Worm (Caenorhabditis elegans) whole organism, young adult: ENCODE measurements around the gene ndub-8.

Experiments used
- B0035.1 ChIP-seq: sonication (generic microtip); optimal IDR thresholded peaks from 2 replicates; lab custom pipeline; 2016; ENCODE audit warnings: missing genetic modification characterization, mild to moderate bottlenecking, missing compliant biosample characterization, missing genotype, missing genetic modification reagents
- B0261.1 ChIP-seq: sonication (generic microtip); optimal IDR thresholded peaks from 2 replicates; lab custom pipeline; 2016; ENCODE audit warnings: mild to moderate bottlenecking, missing genetic modification characterization, moderate library complexity, missing compliant biosample characterization
- F22D6.2 ChIP-seq: sonication (generic microtip); optimal IDR thresholded peaks from 2 replicates; lab custom pipeline; 2016; ENCODE audit warnings: mild to moderate bottlenecking, missing genetic modification characterization, missing compliant biosample characterization
- F23B12.7 ChIP-seq: sonication (generic microtip); optimal IDR thresholded peaks from 2 replicates; lab custom pipeline; 2017; ENCODE audit warnings: missing genetic modification characterization, mild to moderate bottlenecking, missing compliant biosample characterization, antibody characterized with exemption, moderate library complexity; ENCODE audit not compliant: insufficient read depth
- F33H1.4 ChIP-seq: fragments of 200-800 bp; sonication (Bioruptor generic); IDR thresholded peaks from 2 replicates; pipeline ENCODE4 v1.3.6; 2022; ENCODE audit warnings: missing genetic modification reagents, missing genetic modification characterization, missing compliant biosample characterization
- F49E8.2 ChIP-seq: sonication (generic microtip); optimal IDR thresholded peaks from 3 replicates; lab custom pipeline; 2017; ENCODE audit warnings: missing genetic modification characterization, mild to moderate bottlenecking, missing compliant biosample characterization, antibody characterized with exemption, moderate library complexity; ENCODE audit not compliant: insufficient read depth
- F52B5.7 ChIP-seq: sonication (generic microtip); optimal IDR thresholded peaks from 2 replicates; lab custom pipeline; 2016; ENCODE audit warnings: mild to moderate bottlenecking, missing genetic modification characterization, missing compliant biosample characterization
- F57A8.1 ChIP-seq: fragments of 200-800 bp; sonication (Bioruptor generic); optimal IDR thresholded peaks from 2 replicates; lab custom pipeline; 2018; ENCODE audit warnings: mild to moderate bottlenecking, missing genetic modification characterization, moderate library complexity, missing compliant biosample characterization
- F57C9.4 ChIP-seq: sonication (generic microtip); optimal IDR thresholded peaks from 2 replicates; lab custom pipeline; 2017; ENCODE audit warnings: mild to moderate bottlenecking, missing genetic modification characterization, missing compliant biosample characterization
- K11D2.4 ChIP-seq: fragments of 200-800 bp; sonication (Bioruptor generic); IDR thresholded peaks from 2 replicates; pipeline ENCODE4 v1.3.6; 2022; ENCODE audit warnings: missing genetic modification reagents, missing genetic modification characterization, missing compliant biosample characterization
- T26A5.8 ChIP-seq: sonication (generic microtip); optimal IDR thresholded peaks from 2 replicates; lab custom pipeline; 2016; ENCODE audit warnings: missing genetic modification characterization, missing compliant biosample characterization
- ZK185.1 ChIP-seq: sonication (generic microtip); optimal IDR thresholded peaks from 2 replicates; lab custom pipeline; 2016; ENCODE audit warnings: mild to moderate bottlenecking, missing genetic modification characterization, missing compliant biosample characterization; ENCODE audit not compliant: poor library complexity, severe bottlenecking
- aptf-2 ChIP-seq: fragments of 200-800 bp; sonication (Bioruptor generic); conservative IDR thresholded peaks from 2 replicates; pipeline ENCODE4 v1.3.6; 2022; ENCODE audit warnings: missing genetic modification reagents, missing genetic modification characterization, missing compliant biosample characterization
- aptf-3 ChIP-seq: fragments of 200-800 bp; sonication (Bioruptor generic); IDR thresholded peaks from 2 replicates; pipeline ENCODE4 v1.3.6; 2022; ENCODE audit warnings: missing genetic modification characterization, missing compliant biosample characterization
- bed-2 ChIP-seq: fragments of 200-800 bp; sonication (Bioruptor generic); IDR thresholded peaks from 2 replicates; pipeline ENCODE4 v1.3.6; 2022; ENCODE audit warnings: missing genetic modification reagents, missing genetic modification characterization, missing compliant biosample characterization
- ceh-40 ChIP-seq: fragments of 200-800 bp; sonication (Bioruptor generic); IDR thresholded peaks from 2 replicates; pipeline ENCODE4 v1.3.6; 2022; ENCODE audit warnings: missing genetic modification characterization, missing compliant biosample characterization
- ceh-79 ChIP-seq: sonication (generic microtip); optimal IDR thresholded peaks from 2 replicates; lab custom pipeline; 2017; ENCODE audit warnings: mild to moderate bottlenecking, missing genetic modification characterization, missing compliant biosample characterization
- dox-1 ChIP-seq: fragments of 200-800 bp; sonication (Bioruptor generic); IDR thresholded peaks from 2 replicates; pipeline ENCODE4 v1.3.6; 2022; ENCODE audit warnings: missing genetic modification reagents, missing genetic modification characterization, missing compliant biosample characterization
- dpff-1 ChIP-seq: sonication (generic microtip); optimal IDR thresholded peaks from 2 replicates; lab custom pipeline; 2017; ENCODE audit warnings: mild to moderate bottlenecking, missing genetic modification characterization, missing compliant biosample characterization
- efl-1 ChIP-seq: fragments of 150-350 bp; optimal IDR thresholded peaks from 2 replicates; lab custom pipeline; 2014; ENCODE audit warnings: missing biosample characterization, missing genetic modification reagents, missing genetic modification characterization
- egrh-3 ChIP-seq: fragments of 200-800 bp; sonication (Bioruptor generic); IDR thresholded peaks from 2 replicates; pipeline ENCODE4 v1.3.6; 2022; ENCODE audit warnings: missing genetic modification reagents, missing genetic modification characterization, missing compliant biosample characterization
- gei-17 ChIP-seq: fragments of 200-800 bp; sonication (Bioruptor generic); optimal IDR thresholded peaks from 2 replicates; lab custom pipeline; 2018; ENCODE audit warnings: mild to moderate bottlenecking, missing genetic modification characterization, missing compliant biosample characterization
- him-1 ChIP-seq: sonication (generic microtip); optimal IDR thresholded peaks from 2 replicates; lab custom pipeline; 2016; ENCODE audit warnings: missing genotype, missing genetic modification reagents, missing genetic modification characterization, missing compliant biosample characterization
- hlh-12 ChIP-seq: sonication (generic microtip); optimal IDR thresholded peaks from 2 replicates; lab custom pipeline; 2016; ENCODE audit warnings: missing genetic modification characterization, missing compliant biosample characterization
- hrde-1 ChIP-seq: sonication (generic microtip); optimal IDR thresholded peaks from 2 replicates; lab custom pipeline; 2016; ENCODE audit warnings: missing genetic modification characterization, mild to moderate bottlenecking, missing compliant biosample characterization, moderate library complexity, missing genotype, missing genetic modification reagents, borderline replicate concordance
- hsf-1 ChIP-seq: fragments of 200-800 bp; sonication (Bioruptor generic); IDR thresholded peaks from 2 replicates; pipeline ENCODE4 v1.3.6; 2022; ENCODE audit warnings: missing genetic modification reagents, missing genetic modification characterization, missing compliant biosample characterization
- lag-1 ChIP-seq: fragments of 200-800 bp; sonication (Bioruptor generic); IDR thresholded peaks from 2 replicates; pipeline ENCODE4 v1.3.6; 2022; ENCODE audit warnings: missing genetic modification reagents, missing genetic modification characterization, missing compliant biosample characterization
- lin-40 ChIP-seq: sonication (generic microtip); optimal IDR thresholded peaks from 2 replicates; lab custom pipeline; 2016; ENCODE audit warnings: missing genetic modification characterization, mild to moderate bottlenecking, missing compliant biosample characterization, missing genotype, missing genetic modification reagents
- lsl-1 ChIP-seq: fragments of 200-800 bp; sonication (Bioruptor generic); optimal IDR thresholded peaks from 2 replicates; lab custom pipeline; 2018; ENCODE audit warnings: mild to moderate bottlenecking, missing genetic modification characterization, moderate library complexity, missing compliant biosample characterization
- madf-10 ChIP-seq: sonication (generic microtip); optimal IDR thresholded peaks from 2 replicates; lab custom pipeline; 2016; ENCODE audit warnings: mild to moderate bottlenecking, missing genetic modification characterization, missing compliant biosample characterization
- madf-8 ChIP-seq: fragments of 200-800 bp; sonication (Bioruptor generic); conservative IDR thresholded peaks from 2 replicates; pipeline ENCODE4 v1.3.6; 2022; ENCODE audit warnings: missing genetic modification reagents, missing genetic modification characterization, missing compliant biosample characterization
- nfya-1 ChIP-seq: sonication (generic microtip); optimal IDR thresholded peaks from 2 replicates; lab custom pipeline; 2017; ENCODE audit warnings: antibody characterized with exemption, missing compliant biosample characterization, missing genetic modification characterization, borderline replicate concordance; ENCODE audit not compliant: insufficient read depth
- nhr-120 ChIP-seq: fragments of 200-800 bp; sonication (Bioruptor generic); IDR thresholded peaks from 2 replicates; pipeline ENCODE4 v1.3.6; 2022; ENCODE audit warnings: missing genetic modification characterization, missing compliant biosample characterization
- pbrm-1 ChIP-seq: fragments of 200-800 bp; sonication (Bioruptor generic); IDR thresholded peaks from 2 replicates; pipeline ENCODE4 v1.3.6; 2022; ENCODE audit warnings: missing genetic modification reagents, missing genetic modification characterization, missing compliant biosample characterization
- rcor-1 ChIP-seq: fragments of 200-800 bp; sonication (Bioruptor generic); IDR thresholded peaks from 2 replicates; pipeline ENCODE4 v1.3.6; 2022; ENCODE audit warnings: missing genetic modification reagents, missing genetic modification characterization, missing compliant biosample characterization
- rec-8 ChIP-seq, 2 experiments: sonication (generic microtip); optimal IDR thresholded peaks; 2 replicates each; lab custom pipeline; 2016; ENCODE audit warnings: mild to moderate bottlenecking in 2 of 2, missing genetic modification characterization in 2 of 2, missing genetic modification reagents in 2 of 2, missing genotype in 2 of 2, missing biosample characterization in 1 of 2, missing compliant biosample characterization in 1 of 2, moderate library complexity in 1 of 2
- sdz-38 ChIP-seq: sonication (generic microtip); optimal IDR thresholded peaks from 2 replicates; lab custom pipeline; 2016; ENCODE audit warnings: missing genotype, missing genetic modification characterization, missing compliant biosample characterization
- snpc-4 ChIP-seq, 5 experiments: fragments of 150-350 bp in 1 of 5; sonication (generic microtip) in 4 of 5; optimal IDR thresholded peaks; 2 replicates each; lab custom pipeline; 2014 to 2018; ENCODE audit warnings: missing genetic modification characterization in 5 of 5, missing biosample characterization in 3 of 5, antibody characterized with exemption in 2 of 5, mild to moderate bottlenecking in 2 of 5, missing compliant biosample characterization in 2 of 5, missing genotype in 2 of 5, moderate library complexity in 2 of 5, missing genetic modification reagents in 1 of 5
- tbx-9 ChIP-seq: sonication (generic microtip); optimal IDR thresholded peaks from 2 replicates; lab custom pipeline; 2016; ENCODE audit warnings: borderline replicate concordance, missing genetic modification characterization, inconsistent platforms, missing compliant biosample characterization
- tlf-1 ChIP-seq: fragments of 200-800 bp; sonication (Bioruptor generic); optimal IDR thresholded peaks from 2 replicates; lab custom pipeline; 2018; ENCODE audit warnings: mild to moderate bottlenecking, missing genetic modification characterization, missing compliant biosample characterization
- unc-130 ChIP-seq: sonication (generic microtip); optimal IDR thresholded peaks from 2 replicates; lab custom pipeline; 2016; ENCODE audit warnings: missing genetic modification reagents, missing genetic modification characterization, missing compliant biosample characterization
- zfh-2 ChIP-seq: fragments of 200-800 bp; sonication (Bioruptor generic); conservative IDR thresholded peaks from 2 replicates; pipeline ENCODE4 v1.3.6; 2022; ENCODE audit warnings: missing genetic modification reagents, missing genetic modification characterization, missing compliant biosample characterization
- zim-3 ChIP-seq: sonication (generic microtip); optimal IDR thresholded peaks from 2 replicates; lab custom pipeline; 2017; ENCODE audit warnings: mild to moderate bottlenecking, missing genetic modification characterization, moderate library complexity, missing compliant biosample characterization
- ztf-18 ChIP-seq: sonication (generic microtip); optimal IDR thresholded peaks from 2 replicates; lab custom pipeline; 2016; ENCODE audit warnings: missing genotype, mild to moderate bottlenecking, missing genetic modification characterization, missing compliant biosample characterization
- ztf-6 ChIP-seq: fragments of 200-800 bp; sonication (Bioruptor generic); IDR thresholded peaks from 2 replicates; pipeline ENCODE4 v1.3.6; 2022; ENCODE audit warnings: missing genetic modification reagents, missing genetic modification characterization, missing compliant biosample characterization

Gene ndub-8

DNA sequence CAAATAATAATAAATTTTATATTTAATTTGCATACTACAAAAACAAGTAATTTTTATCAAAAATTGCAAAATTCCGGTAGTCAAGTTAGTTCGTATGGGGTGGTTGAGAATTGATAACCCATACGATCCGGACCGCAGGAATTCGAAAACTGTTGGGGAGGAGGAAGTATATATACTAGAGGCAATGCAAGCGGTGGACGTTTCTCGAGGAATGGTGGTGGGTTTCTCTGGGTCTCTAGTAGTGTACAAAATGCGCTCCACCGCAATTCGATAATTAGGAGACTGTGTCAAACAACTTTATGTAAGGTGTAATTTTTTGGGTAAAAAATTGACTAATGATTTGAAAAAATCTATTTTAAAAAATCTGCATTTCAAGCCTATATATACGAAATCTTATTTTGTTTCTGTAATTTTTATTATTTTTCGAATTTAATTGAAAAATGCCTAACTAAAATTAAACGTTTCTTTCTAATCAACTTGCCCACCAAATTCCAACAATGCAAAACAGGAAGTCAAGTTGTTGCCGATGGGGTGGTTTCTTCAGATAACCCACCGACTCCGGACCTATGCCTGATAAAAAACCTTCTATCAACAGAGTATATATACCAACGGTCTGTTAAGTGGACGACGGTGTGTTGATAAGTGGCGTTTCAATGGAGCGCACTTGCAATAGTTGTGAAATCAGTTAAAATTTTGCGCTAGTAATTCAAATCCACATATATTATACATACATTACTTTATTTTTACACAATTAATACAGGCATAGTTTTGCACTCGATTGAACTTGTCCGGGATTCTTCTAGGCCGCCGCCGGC, 38.1 kb upstream of the ndub-8 start (continued):
- TF ChIP-seq B0261.1 (tag; lab: Kevin White, UChicago), result peak; percentile 78
- peak; percentile 53 for TF ChIP-seq F52B5.7
- TF ChIP-seq F33H1.4 (GFP tag; lab: Robert Waterston, UW), result peak; percentile 24; the same call in 1 of the 2 replicates
- TF ChIP-seq ztf-18 (tag; lab: Kevin White, UChicago), result peak; percentile 39
- TF ChIP-seq ZK185.1 (tag; lab: Kevin White, UChicago), result peak; percentile 89
- TF ChIP-seq bed-2 (GFP tag; lab: Robert Waterston, UW), result no peak
- TF ChIP-seq nhr-120, result no peak
- TF ChIP-seq gei-17 (GFP tag; lab: Kevin White, UChicago), result peak; percentile 81
- no peak for TF ChIP-seq tbx-9 (tag; lab: Kevin White, UChicago)
- TF ChIP-seq madf-8 (GFP tag; lab: Robert Waterston, UW), result 0 out of 2 replicates have a peak, but pooled peaks have one; percentile 9
- TF ChIP-seq aptf-3 (GFP tag; lab: Robert Waterston, UW), result 0 out of 2 replicates have a peak, but pooled peaks have one; percentile 32
- no peak for TF ChIP-seq F57C9.4 (tag; lab: Kevin White, UChicago)
- TF ChIP-seq B0035.1 (tag; lab: Kevin White, UChicago), result peak; percentile 33
- peak; percentile 96 for TF ChIP-seq lin-40 (tag; lab: Kevin White, UChicago)
- no peak for TF ChIP-seq ceh-79 (tag; lab: Kevin White, UChicago)
- peak; percentile 55 for TF ChIP-seq him-1 (tag; lab: Kevin White, UChicago)
- TF ChIP-seq tlf-1 (GFP tag; lab: Kevin White, UChicago), result peak; percentile 40
- no peak for TF ChIP-seq nfya-1 (tag; lab: Kevin White, UChicago)
- TF ChIP-seq hlh-12 (tag; lab: Kevin White, UChicago), result no peak
- TF ChIP-seq F57A8.1 (GFP tag; lab: Kevin White, UChicago), result no peak
- no peak for TF ChIP-seq sdz-38
- no peak for TF ChIP-seq efl-1 (GFP tag; lab: Kevin White, UChicago)
- peak; percentile 82 for TF ChIP-seq rcor-1 (GFP tag; lab: Robert Waterston, UW)
- peak; percentile 67 for TF ChIP-seq K11D2.4 (GFP tag; lab: Robert Waterston, UW)
- peak; percentile 76; the same call in 1 of the 2 replicates for TF ChIP-seq dox-1 (GFP tag; lab: Robert Waterston, UW)
- 0 out of 2 replicates have a peak, but pooled peaks have one; percentile 38 for TF ChIP-seq ztf-6 (GFP tag; lab: Robert Waterston, UW)
- peak; percentile 97 for TF ChIP-seq snpc-4 (GFP tag; optimal IDR thresholded peaks at IDR 0.05; lab: Kevin White, UChicago)
- peak; percentile 98 to 100 (median 100) for TF ChIP-seq snpc-4 (tag; optimal IDR thresholded peaks at IDR 0.05; lab: Kevin White, UChicago)
- TF ChIP-seq F23B12.7, result peak; percentile 84
- peak; percentile 71 for TF ChIP-seq pbrm-1
- no peak for TF ChIP-seq aptf-2 (GFP tag; lab: Robert Waterston, UW)
- TF ChIP-seq zim-3, result peak; percentile 71
- peak; percentile 16 for TF ChIP-seq unc-130 (GFP tag; lab: Kevin White, UChicago)
- peak; percentile 5 for TF ChIP-seq lsl-1 (GFP tag; lab: Kevin White, UChicago)
- no peak for TF ChIP-seq ceh-40 (GFP tag; lab: Robert Waterston, UW)
- TF ChIP-seq hsf-1, result 0 out of 2 replicates have a peak, but pooled peaks have one; percentile 32
- peak; percentile 45 for TF ChIP-seq dpff-1 (tag; lab: Kevin White, UChicago)
- 0 out of 2 replicates have a peak, but pooled peaks have one; percentile 71 for TF ChIP-seq lag-1 (GFP tag; lab: Robert Waterston, UW)
- TF ChIP-seq zfh-2 (GFP tag; lab: Robert Waterston, UW), result no peak
- no peak for TF ChIP-seq rec-8 (tag; optimal IDR thresholded peaks at IDR 0.05; lab: Kevin White, UChicago)
- peak; percentile 65 for TF ChIP-seq madf-10
- peak; percentile 66 for TF ChIP-seq F22D6.2 (tag; lab: Kevin White, UChicago)
- no peak for TF ChIP-seq F49E8.2 (tag; lab: Kevin White, UChicago)
- no peak for TF ChIP-seq hrde-1
- TF ChIP-seq egrh-3 (GFP tag; lab: Robert Waterston, UW), result no peak
- TF ChIP-seq T26A5.8 (tag; lab: Kevin White, UChicago), result no peak
